Fruit fly (Drosophila melanogaster) whole organism, embryonic: ENCODE data around the gene CG3224.

Experiments used
- CG17912 ChIP-seq: fragments of 200-800 bp; sonication (Bioruptor generic); optimal IDR thresholded peaks from 2 replicates; lab custom pipeline; 2018; ENCODE audit warnings: missing biosample characterization, mild to moderate bottlenecking, missing genetic modification characterization
- cato ChIP-seq: fragments of 200-800 bp; sonication (Bioruptor generic); optimal IDR thresholded peaks from 2 replicates; lab custom pipeline; 2016; ENCODE audit warnings: missing biosample characterization, missing genetic modification characterization, borderline replicate concordance
- gro ChIP-seq: fragments of 200-800 bp; sonication (Bioruptor generic); optimal IDR thresholded peaks from 2 replicates; lab custom pipeline; 2016; ENCODE audit warnings: missing biosample characterization, missing genetic modification characterization
- psq ChIP-seq: fragments of 200-800 bp; sonication (Bioruptor generic); optimal IDR thresholded peaks from 2 replicates; lab custom pipeline; 2017; ENCODE audit warnings: missing biosample characterization, missing genetic modification characterization

DNA sequence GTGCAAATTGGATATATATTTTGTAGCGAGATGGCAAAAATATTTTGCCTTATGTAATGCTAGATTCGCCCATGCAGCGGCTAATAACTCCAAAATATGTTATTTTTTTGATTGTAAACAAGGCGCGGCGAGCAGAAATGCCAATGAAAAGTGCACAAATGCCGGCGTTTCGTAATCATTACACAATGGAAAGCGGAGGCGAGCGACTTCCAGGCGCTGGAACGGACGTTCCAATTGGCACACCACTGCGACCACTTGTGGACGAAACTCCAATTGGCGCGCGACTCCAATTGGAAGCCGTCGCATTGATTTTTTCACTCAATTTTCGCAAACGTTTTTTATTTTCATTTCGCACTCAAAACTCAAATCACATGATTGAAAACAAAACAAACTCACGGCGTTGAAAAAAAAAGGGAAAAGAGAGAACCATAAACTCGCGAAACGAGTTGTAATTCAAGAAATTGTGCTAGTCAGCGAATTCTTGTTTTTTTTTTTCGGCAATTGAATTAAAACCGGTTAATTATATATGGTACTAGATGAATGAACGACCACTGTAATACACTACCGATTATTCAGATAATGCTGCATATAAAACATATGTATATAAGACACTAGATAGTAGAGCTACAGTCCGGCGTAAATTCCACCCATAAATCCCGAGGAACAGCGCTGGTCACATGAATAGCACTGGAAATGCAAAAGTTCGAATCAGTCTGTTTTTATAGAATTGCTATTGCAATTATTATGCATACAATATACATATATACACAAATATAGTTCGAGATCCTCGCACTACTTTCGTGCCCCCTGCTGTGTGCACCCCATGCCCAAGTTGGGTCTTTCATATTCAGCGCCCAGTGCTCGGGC lies 17.6 kb upstream of the CG3224 start, which contains the start of gene ND-ASHI:
- peak; percentile 69 for TF ChIP-seq psq (GFP tag; lab: Kevin White, UChicago)
- peak; percentile 69 for TF ChIP-seq cato (GFP tag; lab: Kevin White, UChicago)
- peak; percentile 97 for TF ChIP-seq gro (GFP tag; lab: Kevin White, UChicago)
- peak; percentile 69 for TF ChIP-seq CG17912 (GFP tag; lab: Kevin White, UChicago)
